Worm (Caenorhabditis elegans) whole organism, midembryonic: ENCODE results near the gene srj-9.

ENCODE experiments used
- T22C8.4 ChIP-seq: fragments of 200-800 bp; sonication (Bioruptor generic); IDR thresholded peaks from 2 replicates; pipeline ENCODE4 v1.3.6; 2022; ENCODE audit warnings: missing genetic modification characterization, missing compliant biosample characterization
- cog-1 ChIP-seq: sonication (generic microtip); optimal IDR thresholded peaks from 2 replicates; lab custom pipeline; 2016; ENCODE audit warnings: missing genetic modification characterization, missing compliant biosample characterization
- flt-1 ChIP-seq: fragments of 200-800 bp; sonication (Bioruptor generic); IDR thresholded peaks from 2 replicates; pipeline ENCODE4 v1.3.6; 2022; ENCODE audit warnings: missing genetic modification characterization, missing compliant biosample characterization
- klf-2 ChIP-seq: fragments of 200-800 bp; sonication (Bioruptor generic); conservative IDR thresholded peaks from 2 replicates; pipeline ENCODE4 v1.3.6; 2022; ENCODE audit warnings: missing genetic modification reagents, missing genetic modification characterization, missing compliant biosample characterization
- med-1 ChIP-seq: sonication (generic microtip); optimal IDR thresholded peaks from 2 replicates; lab custom pipeline; 2017; ENCODE audit warnings: missing genetic modification characterization, mild to moderate bottlenecking, missing compliant biosample characterization, antibody characterized with exemption, missing genetic modification reagents; ENCODE audit not compliant: insufficient read depth
- ref-1 ChIP-seq: fragments of 200-800 bp; sonication (Bioruptor generic); conservative IDR thresholded peaks from 2 replicates; pipeline ENCODE4 v1.3.6; 2022; ENCODE audit warnings: missing genetic modification reagents, missing genetic modification characterization, missing compliant biosample characterization
- tab-1 ChIP-seq: fragments of 200-800 bp; sonication (Bioruptor generic); IDR thresholded peaks from 2 replicates; pipeline ENCODE4 v1.3.6; 2022; ENCODE audit warnings: missing genetic modification characterization, missing compliant biosample characterization
- ztf-23 ChIP-seq: fragments of 200-800 bp; sonication (Bioruptor generic); IDR thresholded peaks from 2 replicates; pipeline ENCODE4 v1.3.6; 2022; ENCODE audit warnings: missing genetic modification reagents, missing genetic modification characterization, missing compliant biosample characterization
- ztf-29 ChIP-seq: fragments of 200-800 bp; sonication (Bioruptor generic); IDR thresholded peaks from 2 replicates; pipeline ENCODE4 v1.3.6; 2022; ENCODE audit warnings: missing genetic modification reagents, missing genetic modification characterization, missing compliant biosample characterization

srj-9 gene

ce11 chrV:3449810-3450209 is 18.1 kb downstream of the srj-9 start:
- TF ChIP-seq ztf-23 (GFP tag; lab: Robert Waterston, UW) = no peak
- no peak for TF ChIP-seq flt-1 (GFP tag; lab: Robert Waterston, UW)
- TF ChIP-seq T22C8.4 (GFP tag; lab: Robert Waterston, UW) = no peak
- no peak for TF ChIP-seq cog-1 (tag; lab: Kevin White, UChicago)
- TF ChIP-seq med-1 = no peak
- TF ChIP-seq klf-2 = no peak
- no peak for TF ChIP-seq tab-1 (GFP tag; lab: Robert Waterston, UW)

- TF ChIP-seq klf-2 (no peak), T22C8.4 (GFP tag; lab: Robert Waterston, UW) (no peak), ref-1 (GFP tag; lab: Robert Waterston, UW) (no peak), ztf-23 (GFP tag; lab: Robert Waterston, UW) (no peak)
Observed at ce11 chrV:3450351-3450750, 18.6 kb downstream of the srj-9 start.

- TF ChIP-seq tab-1 (GFP tag; lab: Robert Waterston, UW) = no peak
- no peak for TF ChIP-seq ref-1 (GFP tag; lab: Robert Waterston, UW)
- TF ChIP-seq T22C8.4 (GFP tag; lab: Robert Waterston, UW) = no peak
- no peak for TF ChIP-seq cog-1 (tag; lab: Kevin White, UChicago)
- TF ChIP-seq ztf-29 = no peak
- TF ChIP-seq klf-2 = no peak
- no peak for TF ChIP-seq ztf-23 (GFP tag; lab: Robert Waterston, UW)
- no peak for TF ChIP-seq med-1
- TF ChIP-seq flt-1 (GFP tag; lab: Robert Waterston, UW) = no peak
Observed at ce11 chrV:3451646-3452045, 19.9 kb downstream of the srj-9 start.

- TF ChIP-seq ref-1 (GFP tag; lab: Robert Waterston, UW) = no peak
- TF ChIP-seq ztf-29 = no peak
- TF ChIP-seq ztf-23 (GFP tag; lab: Robert Waterston, UW) = no peak
- TF ChIP-seq klf-2 = no peak
- no peak for TF ChIP-seq tab-1 (GFP tag; lab: Robert Waterston, UW)
- TF ChIP-seq T22C8.4 (GFP tag; lab: Robert Waterston, UW) = no peak
- TF ChIP-seq med-1 = no peak
- no peak for TF ChIP-seq flt-1 (GFP tag; lab: Robert Waterston, UW)
- no peak for TF ChIP-seq cog-1 (tag; lab: Kevin White, UChicago)
Observed at ce11 chrV:3452489-3452888, 20.7 kb downstream of the srj-9 start.

- no peak for TF ChIP-seq med-1
Observed at ce11 chrV:3454620-3455019, 22.9 kb downstream of the srj-9 start.

- TF ChIP-seq med-1 = no peak
- no peak for TF ChIP-seq flt-1 (GFP tag; lab: Robert Waterston, UW)
- TF ChIP-seq ztf-29 = no peak
- TF ChIP-seq klf-2 = no peak
- TF ChIP-seq T22C8.4 (GFP tag; lab: Robert Waterston, UW) = no peak
- TF ChIP-seq tab-1 (GFP tag; lab: Robert Waterston, UW) = no peak
- TF ChIP-seq ztf-23 (GFP tag; lab: Robert Waterston, UW) = no peak
- no peak for TF ChIP-seq cog-1 (tag; lab: Kevin White, UChicago)
- no peak for TF ChIP-seq ref-1 (GFP tag; lab: Robert Waterston, UW)
Observed at ce11 chrV:3455135-3455747, 23.5 kb downstream of the srj-9 start.

- TF ChIP-seq T22C8.4 (GFP tag; lab: Robert Waterston, UW) = no peak
- no peak for TF ChIP-seq ztf-29
- TF ChIP-seq cog-1 (tag; lab: Kevin White, UChicago) = no peak
Observed at ce11 chrV:3459919-3460318, 28.2 kb downstream of the srj-9 start, which contains the start of gene slc-28.2. TSS of gene slc-28.2 (plus strand) at chrV:3460219.

- TF ChIP-seq tab-1 (GFP tag; lab: Robert Waterston, UW) = no peak
- TF ChIP-seq cog-1 (tag; lab: Kevin White, UChicago) = no peak
- no peak for TF ChIP-seq klf-2
- no peak for TF ChIP-seq flt-1 (GFP tag; lab: Robert Waterston, UW)
- TF ChIP-seq ref-1 (GFP tag; lab: Robert Waterston, UW) = no peak
- TF ChIP-seq ztf-23 (GFP tag; lab: Robert Waterston, UW) = no peak
- TF ChIP-seq T22C8.4 (GFP tag; lab: Robert Waterston, UW) = no peak
Observed at ce11 chrV:3463514-3463913, 31.8 kb downstream of the srj-9 start, which contains the start of gene slc-28.1. TSS of gene slc-28.1 (plus strand) at chrV:3463814.

ce11 chrV:3464897-3465296 is 33.2 kb downstream of the srj-9 start:
- no peak for TF ChIP-seq ztf-29
- TF ChIP-seq klf-2 = no peak
- TF ChIP-seq ref-1 (GFP tag; lab: Robert Waterston, UW) = no peak
- TF ChIP-seq med-1 = no peak
- no peak for TF ChIP-seq T22C8.4 (GFP tag; lab: Robert Waterston, UW)
- no peak for TF ChIP-seq ztf-23 (GFP tag; lab: Robert Waterston, UW)
- TF ChIP-seq tab-1 (GFP tag; lab: Robert Waterston, UW) = no peak
- no peak for TF ChIP-seq flt-1 (GFP tag; lab: Robert Waterston, UW)
- TF ChIP-seq cog-1 (tag; lab: Kevin White, UChicago) = no peak

ce11 chrV:3468436-3468835 is 36.7 kb downstream of the srj-9 start, which contains the start of gene gst-33:
TSS of gene gst-33 (minus strand) at chrV:3468562.
- TF ChIP-seq flt-1 (GFP tag; lab: Robert Waterston, UW) = no peak
- TF ChIP-seq tab-1 (GFP tag; lab: Robert Waterston, UW) = no peak
- no peak for TF ChIP-seq ztf-23 (GFP tag; lab: Robert Waterston, UW)
- TF ChIP-seq med-1 = no peak
- TF ChIP-seq klf-2 = no peak
- no peak for TF ChIP-seq T22C8.4 (GFP tag; lab: Robert Waterston, UW)
- no peak for TF ChIP-seq ref-1 (GFP tag; lab: Robert Waterston, UW)
- TF ChIP-seq ztf-29 = no peak
- TF ChIP-seq cog-1 (tag; lab: Kevin White, UChicago) = no peak
